Fruit fly (Drosophila melanogaster) whole organism, embryonic: Measurements from ENCODE around the gene Abi.

Source experiments
- B-H2 ChIP-seq: fragments of 200-800 bp; sonication (Bioruptor generic); optimal IDR thresholded peaks from 2 replicates; lab custom pipeline; 2018; ENCODE audit warnings: missing biosample characterization, mild to moderate bottlenecking, missing genetic modification characterization
- BEAF-32 ChIP-seq: fragments of 200-800 bp; sonication (Bioruptor generic); optimal IDR thresholded peaks from 3 replicates; lab custom pipeline; 2017; ENCODE audit warnings: missing biosample characterization, missing genetic modification characterization, mild to moderate bottlenecking, moderate library complexity, missing genetic modification reagents
- CG12942 ChIP-seq: fragments of 200-800 bp; sonication (Bioruptor generic); optimal IDR thresholded peaks from 3 replicates; lab custom pipeline; 2016; ENCODE audit warnings: missing biosample characterization, missing genetic modification characterization
- CG14441 ChIP-seq: fragments of 200-800 bp; sonication (Bioruptor generic); IDR thresholded peaks from 2 replicates; pipeline ENCODE4 v1.3.6; 2022; ENCODE audit warnings: missing biosample characterization, missing genetic modification characterization
- CG14667 ChIP-seq: fragments of 200-800 bp; sonication (Bioruptor generic); IDR thresholded peaks from 2 replicates; pipeline ENCODE4 v1.3.6; 2022; ENCODE audit warnings: missing biosample characterization, missing genetic modification characterization
- CG14965 ChIP-seq: fragments of 200-800 bp; sonication (Bioruptor generic); optimal IDR thresholded peaks from 2 replicates; lab custom pipeline; 2016; ENCODE audit warnings: missing biosample characterization, missing genetic modification characterization, borderline replicate concordance
- CG17359 ChIP-seq: fragments of 200-800 bp; sonication (Bioruptor generic); optimal IDR thresholded peaks from 3 replicates; lab custom pipeline; 2018; ENCODE audit warnings: missing biosample characterization, mild to moderate bottlenecking, missing genetic modification characterization, moderate library complexity
- CG2120 ChIP-seq: fragments of 200-800 bp; sonication (Bioruptor generic); optimal IDR thresholded peaks from 3 replicates; lab custom pipeline; 2016; ENCODE audit warnings: missing biosample characterization, missing genetic modification characterization
- CG2199 ChIP-seq: fragments of 200-800 bp; sonication (Bioruptor generic); IDR thresholded peaks from 3 replicates; pipeline ENCODE4 v1.3.6; 2022; ENCODE audit warnings: missing biosample characterization, missing genetic modification characterization
- CG30020 ChIP-seq: fragments of 200-800 bp; optimal IDR thresholded peaks from 2 replicates; lab custom pipeline; 2019; ENCODE audit warnings: missing biosample characterization, mild to moderate bottlenecking, missing genetic modification characterization, moderate library complexity
- CG33557 ChIP-seq: fragments of 200-800 bp; sonication (Bioruptor generic); optimal IDR thresholded peaks from 2 replicates; lab custom pipeline; 2019; ENCODE audit warnings: missing biosample characterization, mild to moderate bottlenecking, missing genetic modification characterization, moderate library complexity
- CG43689 ChIP-seq: fragments of 200-800 bp; sonication (Bioruptor generic); IDR thresholded peaks from 2 replicates; pipeline ENCODE4 v1.3.6; 2022; ENCODE audit warnings: missing biosample characterization, missing genetic modification characterization
- CG4404 ChIP-seq: fragments of 200-800 bp; sonication (Bioruptor generic); IDR thresholded peaks from 2 replicates; pipeline ENCODE4 v1.3.6; 2022; ENCODE audit warnings: missing biosample characterization, missing genetic modification characterization
- CG6683 ChIP-seq: fragments of 200-800 bp; sonication (Bioruptor generic); optimal IDR thresholded peaks from 2 replicates; lab custom pipeline; 2017; ENCODE audit warnings: missing biosample characterization, mild to moderate bottlenecking, missing genetic modification characterization, missing genetic modification reagents
- CG9817 ChIP-seq: fragments of 200-800 bp; sonication (Bioruptor generic); optimal IDR thresholded peaks from 2 replicates; lab custom pipeline; 2018; ENCODE audit warnings: missing biosample characterization, mild to moderate bottlenecking, missing genetic modification characterization, moderate library complexity
- D ChIP-seq, 2 experiments: fragments of 200-800 bp in 1 of 2; fragments of >200 bp in 1 of 2; sonication (Bioruptor generic) in 1 of 2; optimal IDR thresholded peaks; 2 replicates in 1 of 2; 3 replicates in 1 of 2; lab custom pipeline; 2017; ENCODE audit warnings: mild to moderate bottlenecking in 1 of 2, missing biosample characterization in 1 of 2, missing genetic modification characterization in 1 of 2, missing genetic modification reagents in 1 of 2
- Dll ChIP-seq: fragments of 200-800 bp; sonication (Bioruptor generic); IDR thresholded peaks from 4 replicates; pipeline ENCODE4 v1.3.6; 2022; ENCODE audit warnings: missing biosample characterization, missing genetic modification characterization; ENCODE audit not compliant: partially characterized antibody
- Doc3 ChIP-seq: fragments of 200-800 bp; sonication (Bioruptor generic); IDR thresholded peaks from 3 replicates; pipeline ENCODE4 v1.3.6; 2022; ENCODE audit warnings: missing biosample characterization, missing genetic modification characterization; ENCODE audit not compliant: partially characterized antibody
- ERR ChIP-seq: fragments of 200-800 bp; sonication (Bioruptor generic); optimal IDR thresholded peaks from 2 replicates; lab custom pipeline; 2016; ENCODE audit warnings: missing biosample characterization, missing genetic modification characterization
- HHEX ChIP-seq: fragments of 200-800 bp; sonication (Bioruptor generic); optimal IDR thresholded peaks from 3 replicates; lab custom pipeline; 2017; ENCODE audit warnings: missing biosample characterization, mild to moderate bottlenecking, missing genetic modification characterization, missing genetic modification reagents
- Hand ChIP-seq: fragments of 200-800 bp; sonication (Bioruptor generic); optimal IDR thresholded peaks from 2 replicates; lab custom pipeline; 2017; ENCODE audit warnings: mild to moderate bottlenecking, missing biosample characterization, missing genetic modification reagents, missing genetic modification characterization
- Hmr ChIP-seq: fragments of 200-800 bp; sonication (Bioruptor generic); optimal IDR thresholded peaks from 3 replicates; lab custom pipeline; 2017; ENCODE audit warnings: mild to moderate bottlenecking, missing biosample characterization, missing genetic modification reagents, missing genetic modification characterization
- Hr51 ChIP-seq, 2 experiments: fragments of 200-800 bp; sonication (Bioruptor generic); optimal IDR thresholded peaks; 2 replicates in 1 of 2; 3 replicates in 1 of 2; lab custom pipeline; 2016 to 2018; ENCODE audit warnings: missing biosample characterization in 2 of 2, missing genetic modification characterization in 2 of 2, mild to moderate bottlenecking in 1 of 2, moderate library complexity in 1 of 2
- Lim3 ChIP-seq: fragments of 200-800 bp; sonication (Bioruptor generic); IDR thresholded peaks from 2 replicates; pipeline ENCODE4 v1.3.6; 2022; ENCODE audit warnings: missing biosample characterization, missing genetic modification characterization
- MTF-1 ChIP-seq: fragments of 200-800 bp; sonication (Bioruptor generic); optimal IDR thresholded peaks from 2 replicates; lab custom pipeline; 2018; ENCODE audit warnings: missing biosample characterization, mild to moderate bottlenecking, missing genetic modification characterization, borderline replicate concordance
- NfI ChIP-seq: fragments of 200-800 bp; sonication (Bioruptor generic); optimal IDR thresholded peaks from 3 replicates; lab custom pipeline; 2018; ENCODE audit warnings: missing biosample characterization, mild to moderate bottlenecking, missing genetic modification characterization, moderate library complexity
- Oli ChIP-seq: fragments of 200-800 bp; sonication (Bioruptor generic); optimal IDR thresholded peaks from 2 replicates; lab custom pipeline; 2018; ENCODE audit warnings: missing biosample characterization, mild to moderate bottlenecking, missing genetic modification characterization, moderate library complexity
- PHDP ChIP-seq: fragments of 200-800 bp; sonication (Bioruptor generic); optimal IDR thresholded peaks from 3 replicates; lab custom pipeline; 2018; ENCODE audit warnings: missing biosample characterization, mild to moderate bottlenecking, missing genetic modification characterization, moderate library complexity
- Sox100B ChIP-seq: fragments of 200-800 bp; sonication (Bioruptor generic); optimal IDR thresholded peaks from 3 replicates; lab custom pipeline; 2018; ENCODE audit warnings: missing biosample characterization, mild to moderate bottlenecking, missing genetic modification characterization
- az2 ChIP-seq: fragments of 200-800 bp; sonication (Bioruptor generic); optimal IDR thresholded peaks from 3 replicates; lab custom pipeline; 2016; ENCODE audit warnings: missing biosample characterization, missing genetic modification characterization
- dm ChIP-seq: fragments of 200-800 bp; sonication (Bioruptor generic); optimal IDR thresholded peaks from 3 replicates; lab custom pipeline; 2016; ENCODE audit warnings: missing biosample characterization, missing genetic modification characterization
- gem ChIP-seq: fragments of 200-800 bp; sonication (Bioruptor generic); optimal IDR thresholded peaks from 2 replicates; lab custom pipeline; 2019; ENCODE audit warnings: missing biosample characterization, mild to moderate bottlenecking, missing genetic modification characterization, moderate library complexity
- gfzf ChIP-seq: fragments of 200-800 bp; sonication (Bioruptor generic); optimal IDR thresholded peaks from 2 replicates; lab custom pipeline; 2016; ENCODE audit warnings: missing biosample characterization, mild to moderate bottlenecking, missing genetic modification characterization, moderate library complexity
- gsb-n ChIP-seq: fragments of 200-800 bp; sonication (Bioruptor generic); optimal IDR thresholded peaks from 3 replicates; lab custom pipeline; 2018; ENCODE audit warnings: missing biosample characterization, mild to moderate bottlenecking, missing genetic modification characterization
- ham ChIP-seq: fragments of 200-800 bp; sonication (Bioruptor generic); IDR thresholded peaks from 2 replicates; pipeline ENCODE4 v1.3.6; 2022; ENCODE audit warnings: missing biosample characterization, missing genetic modification characterization
- hb ChIP-seq: fragments of 200-800 bp; sonication (Bioruptor generic); IDR thresholded peaks from 3 replicates; pipeline ENCODE4 v1.3.6; 2022; ENCODE audit warnings: missing biosample characterization, missing genetic modification characterization; ENCODE audit not compliant: partially characterized antibody
- ind ChIP-seq: fragments of 200-800 bp; sonication (Bioruptor generic); optimal IDR thresholded peaks from 3 replicates; lab custom pipeline; 2016; ENCODE audit warnings: missing biosample characterization, missing genetic modification characterization
- klu ChIP-seq: fragments of 200-800 bp; sonication (Bioruptor generic); IDR thresholded peaks from 2 replicates; pipeline ENCODE4 v1.3.6; 2022; ENCODE audit warnings: missing biosample characterization, missing genetic modification characterization
- nau ChIP-seq: fragments of 200-800 bp; sonication (Bioruptor generic); optimal IDR thresholded peaks from 3 replicates; lab custom pipeline; 2017; ENCODE audit warnings: missing biosample characterization, mild to moderate bottlenecking, missing genetic modification characterization, missing genetic modification reagents
- nerfin-1 ChIP-seq: fragments of 200-800 bp; sonication (Bioruptor generic); optimal IDR thresholded peaks from 3 replicates; lab custom pipeline; 2019; ENCODE audit warnings: missing biosample characterization, mild to moderate bottlenecking, missing genetic modification characterization, moderate library complexity
- oc ChIP-seq: fragments of 200-800 bp; sonication (Bioruptor generic); optimal IDR thresholded peaks from 2 replicates; lab custom pipeline; 2018; ENCODE audit warnings: missing biosample characterization, mild to moderate bottlenecking, missing genetic modification characterization, moderate library complexity
- odd ChIP-seq: fragments of 200-800 bp; sonication (Bioruptor generic); optimal IDR thresholded peaks from 2 replicates; lab custom pipeline; 2017; ENCODE audit warnings: missing biosample characterization, mild to moderate bottlenecking, missing genetic modification characterization
- phol ChIP-seq: fragments of 200-800 bp; sonication (Bioruptor generic); optimal IDR thresholded peaks from 3 replicates; lab custom pipeline; 2018; ENCODE audit warnings: missing biosample characterization, mild to moderate bottlenecking, missing genetic modification characterization, moderate library complexity
- stwl ChIP-seq: fragments of 200-800 bp; sonication (Bioruptor generic); optimal IDR thresholded peaks from 3 replicates; lab custom pipeline; 2018; ENCODE audit warnings: missing biosample characterization, mild to moderate bottlenecking, missing genetic modification characterization, moderate library complexity
- tio ChIP-seq: fragments of 200-800 bp; sonication (Bioruptor generic); optimal IDR thresholded peaks from 2 replicates; lab custom pipeline; 2017; ENCODE audit warnings: missing biosample characterization, missing genetic modification characterization, inconsistent platforms
- vvl ChIP-seq: fragments of 200-800 bp; sonication (Bioruptor generic); IDR thresholded peaks from 2 replicates; pipeline ENCODE4 v1.3.6; 2022; ENCODE audit warnings: missing biosample characterization, missing genetic modification characterization
- zen ChIP-seq: fragments of 200-800 bp; sonication (Bioruptor generic); optimal IDR thresholded peaks from 3 replicates; lab custom pipeline; 2018; ENCODE audit warnings: missing biosample characterization, mild to moderate bottlenecking, missing genetic modification characterization, moderate library complexity

Abi gene

DNA sequence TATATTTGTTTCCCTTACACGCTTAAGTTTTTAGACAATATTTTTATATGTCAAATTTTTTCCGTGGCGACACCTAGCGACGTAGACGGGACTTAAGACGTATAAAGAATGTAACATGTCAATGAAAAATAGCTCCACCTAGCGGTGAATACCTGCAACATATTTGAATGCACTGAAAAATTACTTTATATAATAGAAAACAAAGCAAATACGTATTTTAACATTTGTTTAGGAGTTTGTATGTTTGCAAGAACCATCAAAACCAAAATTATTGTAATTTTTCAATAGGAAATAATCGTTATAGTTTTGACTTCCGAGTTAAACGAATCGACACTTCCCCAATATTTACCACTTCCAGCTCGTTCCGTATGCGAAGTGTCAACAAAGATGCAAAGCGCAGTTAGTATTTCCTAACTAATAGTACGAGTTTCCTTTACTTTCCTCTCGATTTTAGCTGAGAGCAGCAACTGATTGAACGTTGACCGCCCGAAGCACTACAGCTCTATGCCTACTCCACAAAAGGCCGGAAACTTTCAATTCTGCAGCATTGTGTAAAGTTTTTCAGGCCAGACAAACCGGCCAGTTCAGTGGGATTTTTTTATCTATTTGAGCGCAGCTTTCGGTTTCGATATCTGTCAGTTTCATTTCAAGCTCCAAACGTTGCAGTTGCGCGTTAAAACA is 33.2 kb downstream of the Abi start, which contains the start of gene Npc2b (continued):
- TF ChIP-seq CG30020 (tag; lab: Kevin White, UChicago) (no peak), Hand (no peak), Oli (tag; lab: Kevin White, UChicago) (peak; percentile 27), nerfin-1 (tag; lab: Kevin White, UChicago) (no peak), CG14667 (peak; percentile 26; the same call in 1 of the 2 replicates), CG2120 (peak; percentile 74), CG14441 (peak; percentile 20; the same call in 1 of the 2 replicates), CG2199 (GFP tag; lab: Robert Waterston, UW) (peak; percentile 83), CG43689 (no peak), vvl (peak; percentile 43; the same call in 1 of the 2 replicates), zen (tag; lab: Kevin White, UChicago) (peak; percentile 11), MTF-1 (GFP tag; lab: Kevin White, UChicago) (peak; percentile 54), klu (GFP tag; lab: Robert Waterston, UW) (0 out of 2 replicates have a peak, but pooled peaks have one; percentile 14), HHEX (GFP tag; lab: Kevin White, UChicago) (peak; percentile 17), CG33557 (GFP tag; lab: Kevin White, UChicago) (peak; percentile 30), az2 (GFP tag; lab: Kevin White, UChicago) (peak; percentile 64), Hr51 (GFP tag; optimal IDR thresholded peaks at IDR 0.05; lab: Kevin White, UChicago) (peak; percentile 52 to 53), CG9817 (tag; lab: Kevin White, UChicago) (peak; percentile 62), phol (tag; lab: Kevin White, UChicago) (peak; percentile 39), Dll (no peak), CG4404 (GFP tag; lab: Robert Waterston, UW) (no peak), CG14965 (GFP tag; lab: Kevin White, UChicago) (no peak), Sox100B (GFP tag; lab: Kevin White, UChicago) (peak; percentile 36), ham (GFP tag; lab: Robert Waterston, UW) (no peak), stwl (tag; lab: Kevin White, UChicago) (peak; percentile 85), tio (GFP tag; lab: Kevin White, UChicago) (peak; percentile 35), PHDP (tag; lab: Kevin White, UChicago) (peak; percentile 65), ind (GFP tag; lab: Kevin White, UChicago) (no peak), Hmr (GFP tag; lab: Kevin White, UChicago) (peak; percentile 72), gsb-n (tag; lab: Kevin White, UChicago) (no peak), dm (no peak), Lim3 (GFP tag; lab: Robert Waterston, UW) (no peak), CG12942 (GFP tag; lab: Kevin White, UChicago) (peak; percentile 30), B-H2 (GFP tag; lab: Kevin White, UChicago) (peak; percentile 26), ERR (GFP tag; lab: Kevin White, UChicago) (no peak), CG17359 (tag; lab: Kevin White, UChicago) (peak; percentile 70), nau (peak; percentile 29), CG6683 (GFP tag; lab: Kevin White, UChicago) (peak; percentile 23), oc (tag; lab: Kevin White, UChicago) (no peak), D (optimal IDR thresholded peaks at IDR 0.05; lab: Kevin White, UChicago) (no peak), D (GFP tag; optimal IDR thresholded peaks at IDR 0.05; lab: Kevin White, UChicago) (peak; percentile 26), BEAF-32 (GFP tag; lab: Kevin White, UChicago) (no peak), hb (GFP tag; lab: Robert Waterston, UW) (no peak), odd (GFP tag; lab: Kevin White, UChicago) (no peak), Doc3 (GFP tag; lab: Robert Waterston, UW) (no peak), gem (tag; lab: Kevin White, UChicago) (peak; percentile 73), gfzf (GFP tag; lab: Kevin White, UChicago) (no peak), NfI (GFP tag; lab: Kevin White, UChicago) (peak; percentile 70)
